Fruit fly (Drosophila melanogaster): Measurements from ENCODE around the gene Indy.

Gene Indy

DNA sequence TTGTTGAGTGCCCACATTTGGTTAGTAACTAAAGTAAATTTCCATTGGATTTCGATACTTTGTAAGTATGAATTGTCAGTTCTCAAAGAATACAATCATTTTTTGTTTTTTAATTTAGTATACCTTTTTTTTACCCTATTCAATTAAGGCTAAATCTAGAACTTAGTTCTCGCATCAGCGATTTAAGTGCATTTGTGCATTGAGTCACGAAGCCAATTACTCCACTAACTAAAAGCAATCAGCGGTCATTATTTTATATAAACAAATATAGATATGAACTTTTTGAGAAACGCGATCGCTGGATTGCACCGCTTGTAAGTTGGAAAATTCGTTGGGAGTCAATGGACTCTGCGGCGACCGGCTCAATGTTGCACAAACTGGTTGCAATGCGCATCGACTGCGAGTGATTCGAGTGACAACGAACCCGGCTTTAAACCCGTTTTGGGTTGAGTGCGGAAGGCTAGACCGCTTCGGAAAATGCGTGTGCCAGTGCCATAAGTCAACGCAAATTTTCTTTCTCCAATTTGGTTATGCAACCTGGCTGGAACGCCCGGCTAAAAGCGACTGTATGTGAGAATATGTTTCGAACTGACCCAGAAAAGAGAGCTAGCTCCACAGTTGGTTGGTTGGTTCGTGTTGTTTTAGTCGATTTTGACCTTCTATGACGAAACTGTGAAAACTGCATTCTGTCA, 22.1 kb downstream of the Indy start:
- TF ChIP-seq noc (tag; optimal IDR thresholded peaks at IDR 0.05): no peak

DNA sequence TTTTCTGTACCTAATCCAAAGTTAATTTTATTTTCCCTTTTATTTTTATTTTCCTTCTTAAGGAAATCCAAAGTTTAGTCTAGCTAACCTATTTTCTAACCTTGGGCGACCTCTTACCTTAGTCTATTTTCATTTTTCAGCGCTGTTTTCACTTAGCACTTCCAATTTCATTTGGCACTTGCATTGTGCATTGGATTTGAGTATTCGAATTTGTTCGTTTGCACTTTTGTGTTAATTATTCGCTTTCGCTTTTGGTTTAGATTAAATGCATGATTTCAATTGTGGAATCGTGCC, 22.9 kb downstream of the Indy start:
- TF ChIP-seq noc (tag; optimal IDR thresholded peaks at IDR 0.05): no peak

DNA sequence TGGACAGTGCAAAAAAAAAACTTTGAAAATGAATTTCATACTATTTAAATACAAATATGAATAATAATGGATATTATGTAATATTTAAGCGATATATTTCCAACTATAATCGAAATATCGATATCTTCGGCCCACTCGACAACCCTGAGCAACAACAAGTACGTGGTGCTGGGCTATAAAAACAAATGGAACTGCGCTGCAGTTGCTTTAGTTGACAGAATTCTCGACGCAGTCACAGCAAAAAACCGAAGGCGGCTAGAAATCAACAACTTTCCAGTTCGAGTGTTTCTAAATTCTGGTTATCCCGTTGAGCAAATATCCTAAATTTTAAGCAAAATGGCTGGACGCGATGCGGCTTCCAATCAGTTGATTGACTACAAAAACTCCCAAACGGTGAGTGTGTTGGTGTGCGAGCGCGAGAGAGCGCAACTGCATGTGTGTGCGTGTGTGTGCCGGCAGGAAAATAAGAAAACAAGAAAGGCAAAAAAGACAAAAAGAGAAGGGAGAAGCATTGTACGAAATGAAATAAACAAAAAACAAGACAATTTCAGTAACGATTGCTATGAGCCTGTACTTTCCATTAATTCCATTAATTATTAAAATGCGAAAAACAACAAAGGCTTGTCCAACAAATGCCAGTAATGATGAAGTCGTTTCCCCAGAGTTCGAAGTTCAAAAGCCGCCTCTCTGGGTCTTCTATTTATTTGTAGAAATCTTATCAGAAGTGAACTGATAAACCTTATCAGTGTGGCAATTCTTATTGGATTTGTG, 23.4 kb downstream of the Indy start, which contains the start of gene Cat:
TSS of gene Cat (plus strand) at position 155 of the 771 bp plus-strand sequence.
- TF ChIP-seq noc (tag; optimal IDR thresholded peaks at IDR 0.05): peak; percentile 75

DNA sequence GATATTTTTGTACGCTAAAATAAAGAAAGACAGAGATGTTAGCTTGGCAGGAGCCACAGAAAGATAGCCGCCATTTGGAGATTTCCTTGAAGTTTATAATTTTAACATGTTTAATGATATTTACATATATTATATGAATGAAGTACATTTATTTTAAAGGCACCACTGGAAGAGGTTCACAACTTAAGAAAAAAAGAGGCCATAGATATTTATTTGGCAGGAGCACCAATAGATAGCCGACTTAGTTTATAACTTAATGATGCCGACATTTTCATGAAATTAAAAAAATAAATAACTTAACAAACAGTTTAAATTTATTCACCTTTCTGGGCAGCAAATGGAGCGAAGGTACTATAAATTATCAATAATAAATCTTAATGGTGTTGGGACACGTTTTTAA, 24.0 kb downstream of the Indy start:
- no peak for TF ChIP-seq noc (tag; optimal IDR thresholded peaks at IDR 0.05)

DNA sequence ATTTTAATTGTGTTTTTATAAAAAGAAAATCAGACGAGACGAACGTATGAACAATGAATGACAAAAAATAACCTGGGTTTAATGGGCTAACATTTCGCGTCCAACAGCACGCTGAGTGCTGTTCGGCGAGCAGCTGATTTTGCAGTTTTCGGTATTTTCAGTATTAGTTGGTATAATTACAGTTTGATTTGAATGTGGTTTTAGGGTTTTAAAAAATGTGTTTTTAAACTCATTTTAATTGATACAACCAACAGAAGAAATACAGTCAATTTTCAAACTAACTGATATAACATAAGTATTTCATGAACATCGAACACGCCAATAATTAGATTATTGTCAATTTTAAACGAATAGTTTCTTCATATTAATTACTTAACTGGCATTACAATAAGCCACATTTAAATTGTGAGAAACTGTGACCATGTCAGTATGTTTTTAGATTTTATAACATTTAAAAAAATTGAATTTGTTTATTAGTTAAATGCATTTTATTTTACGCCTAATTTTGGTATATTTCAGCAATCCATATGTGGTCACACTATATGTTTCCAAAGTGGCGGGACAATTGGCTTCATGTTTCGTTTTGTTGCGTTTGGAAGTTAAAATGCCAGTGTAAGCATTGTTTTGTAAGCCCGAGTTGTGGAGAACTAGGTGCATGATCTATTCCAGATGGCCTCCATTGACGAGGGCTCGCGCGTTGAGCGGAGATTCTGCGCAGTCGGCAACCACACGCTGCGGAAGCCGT, 25.3 kb downstream of the Indy start, which contains the start of the genes CG14073 and HipHop:
TSS of gene CG14073 (minus strand) at position 38 of the 745 bp plus-strand sequence.
TSS of gene HipHop (plus strand) at position 534 of the 745 bp plus-strand sequence.
- TF ChIP-seq noc (tag; optimal IDR thresholded peaks at IDR 0.05): no peak

DNA sequence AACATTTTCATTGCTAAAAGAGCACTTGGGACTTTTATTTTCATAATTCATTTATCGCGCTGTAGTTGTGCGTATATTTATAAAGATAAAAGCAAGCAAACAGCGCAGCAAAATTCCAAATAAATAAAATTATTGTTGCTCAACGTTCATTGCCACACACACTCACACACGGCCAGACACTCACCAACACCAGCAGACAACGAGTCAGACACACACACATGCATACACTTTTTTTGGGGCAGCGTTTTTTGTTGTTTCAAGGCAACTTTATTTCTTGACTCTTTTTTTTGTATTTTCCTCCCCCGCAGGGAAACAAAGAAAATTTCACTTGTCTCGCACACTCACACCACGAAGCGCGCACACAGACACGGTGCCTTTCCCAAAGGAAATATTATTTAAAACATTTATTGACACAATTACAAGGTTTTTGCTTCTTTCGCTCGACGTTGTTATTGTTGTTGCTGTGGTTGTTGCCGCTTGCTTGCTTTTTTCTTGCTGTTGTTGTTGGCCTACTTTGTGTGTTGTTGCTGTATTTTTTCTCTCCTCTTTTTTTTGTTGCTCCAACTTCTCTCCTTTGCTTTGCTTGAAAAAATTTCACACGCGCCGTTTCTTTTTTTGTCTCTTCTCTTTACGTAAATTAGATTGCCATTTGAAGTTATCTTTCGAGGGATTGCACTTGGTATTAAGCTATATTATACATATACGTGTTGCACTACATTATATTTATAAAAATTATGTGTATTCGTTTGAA, 26.0 kb downstream of the Indy start:
- TF ChIP-seq noc (tag; optimal IDR thresholded peaks at IDR 0.05): no peak

DNA sequence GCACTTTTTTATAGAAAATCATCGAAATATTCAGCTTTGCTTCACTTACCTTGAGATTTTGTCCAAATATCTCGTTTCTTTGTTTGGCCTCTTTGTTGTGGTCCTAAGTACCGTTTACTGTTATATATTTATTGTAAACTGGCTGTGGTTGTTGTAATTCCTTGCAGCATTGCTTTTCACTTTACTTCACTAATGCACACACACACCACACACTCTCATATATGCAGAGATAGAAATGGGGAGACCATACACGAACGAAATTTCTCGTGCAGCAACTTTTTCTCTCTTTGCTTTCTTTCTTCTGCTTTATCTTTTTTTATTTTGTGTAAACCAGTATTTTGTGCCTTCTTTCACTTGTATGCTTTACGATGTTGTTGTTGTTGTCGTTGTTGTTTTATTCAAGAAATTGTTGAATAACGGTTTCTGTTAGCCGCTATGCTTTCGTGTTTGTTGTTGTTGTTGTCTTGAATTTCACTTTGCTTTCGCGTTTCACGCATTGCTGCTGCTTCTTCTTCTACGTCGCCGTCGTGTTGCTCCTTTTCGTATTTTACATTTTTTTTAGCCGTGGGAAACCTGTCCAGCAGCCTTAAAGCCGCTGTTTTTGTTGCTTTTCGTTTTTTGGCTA, 26.7 kb downstream of the Indy start:
- no peak for TF ChIP-seq noc (tag; optimal IDR thresholded peaks at IDR 0.05)

DNA sequence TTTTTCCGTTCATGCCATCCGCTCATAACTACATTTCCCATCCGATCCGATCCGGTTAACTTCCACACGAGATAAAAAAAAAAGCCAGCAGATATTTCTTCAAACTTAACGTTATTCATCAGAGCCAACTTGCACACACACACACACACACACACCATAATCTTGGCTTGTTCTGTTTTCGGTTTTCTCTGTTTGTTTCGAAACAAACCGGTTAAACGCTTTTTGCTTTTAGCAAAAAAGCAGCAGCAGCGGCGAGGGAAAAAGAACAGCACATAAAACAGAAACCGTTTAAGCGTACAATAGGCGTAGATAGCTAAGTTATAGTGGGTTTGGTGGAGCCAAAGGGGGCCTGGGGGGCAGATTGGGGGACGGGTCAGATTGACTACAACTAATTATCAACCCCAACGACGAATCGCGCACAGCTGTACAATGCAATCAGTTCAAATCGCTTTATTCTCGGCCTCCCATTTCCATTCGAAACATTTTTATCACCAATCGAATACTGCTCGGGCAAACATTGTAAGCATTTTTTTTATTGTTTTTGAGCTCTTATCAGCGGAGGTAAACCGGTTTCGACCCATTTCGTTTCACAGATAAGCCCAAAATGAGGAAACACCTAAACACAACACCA, 28.7 kb downstream of the Indy start:
- peak; percentile 37 for TF ChIP-seq noc (tag; optimal IDR thresholded peaks at IDR 0.05)

DNA sequence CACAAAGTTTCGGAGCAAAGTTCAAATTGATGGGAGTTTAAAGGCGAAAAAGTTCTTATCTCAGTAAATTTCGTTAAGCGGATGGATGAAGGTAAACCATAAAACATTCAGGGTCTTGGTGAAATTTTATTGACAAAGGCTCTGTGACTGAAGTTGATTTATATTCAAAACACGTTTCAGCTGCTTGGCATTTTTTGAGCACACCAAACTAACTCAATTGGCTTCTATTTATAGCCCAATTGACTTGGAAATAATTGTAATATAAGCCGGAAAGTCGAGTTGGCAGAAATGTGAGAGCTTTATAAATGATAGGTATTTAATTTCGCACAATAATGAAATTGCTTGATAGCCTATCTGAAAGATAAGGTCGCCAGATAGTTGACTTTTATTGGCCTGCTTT, 29.3 kb downstream of the Indy start:
- TF ChIP-seq noc (tag; optimal IDR thresholded peaks at IDR 0.05): no peak

DNA sequence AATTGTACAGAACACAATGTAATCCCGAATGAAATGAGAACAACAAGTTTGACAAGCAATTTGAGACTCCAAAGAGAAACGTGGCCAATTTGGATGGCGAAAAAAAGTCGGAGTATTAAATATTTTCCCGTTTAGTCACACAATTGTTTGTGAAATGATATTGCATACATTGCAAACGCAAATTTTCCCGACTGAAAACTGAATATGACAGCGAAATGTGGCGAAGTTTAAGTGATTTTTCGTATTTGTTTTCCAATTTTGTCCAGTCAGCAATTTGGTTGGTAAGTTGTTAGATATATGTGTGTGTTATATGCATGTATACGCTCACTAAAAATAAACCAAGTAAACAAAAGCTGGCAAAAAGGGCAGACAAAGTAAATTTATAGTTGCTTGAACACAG, 29.9 kb downstream of the Indy start:
- no peak for TF ChIP-seq noc (tag; optimal IDR thresholded peaks at IDR 0.05)

DNA sequence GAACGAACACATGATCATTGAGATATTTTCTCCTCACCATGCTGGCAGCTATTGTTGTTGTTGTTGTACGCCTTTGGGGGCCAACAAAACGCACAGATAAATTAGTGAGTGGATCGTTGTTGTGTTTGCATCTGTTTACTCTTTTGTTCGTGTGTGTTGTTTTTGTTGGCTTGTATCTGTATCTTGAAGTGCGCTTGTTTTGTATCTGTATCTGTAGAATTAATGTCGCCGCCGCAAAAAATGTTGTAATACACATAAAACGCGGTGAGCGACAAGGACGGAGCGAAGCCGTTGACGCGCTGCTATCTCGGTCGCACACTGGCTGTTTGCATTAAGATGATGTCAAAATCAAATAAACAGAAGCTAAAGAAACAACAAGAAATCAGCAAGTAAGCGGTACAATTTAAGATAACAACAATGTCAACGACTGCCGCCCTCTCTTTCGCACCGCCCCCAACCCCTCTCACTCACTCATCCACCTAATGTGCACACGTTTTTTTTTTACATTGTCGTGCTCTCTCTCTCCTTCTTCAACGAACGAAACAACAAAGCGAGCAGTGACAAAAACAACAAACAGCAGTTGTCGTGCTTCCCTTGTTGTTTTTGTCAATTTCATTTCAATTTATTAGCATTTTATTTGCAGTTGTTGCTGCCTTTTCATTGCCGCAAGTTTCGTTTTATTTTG, 32.0 kb downstream of the Indy start:
- TF ChIP-seq noc (tag; optimal IDR thresholded peaks at IDR 0.05): peak; percentile 26

DNA sequence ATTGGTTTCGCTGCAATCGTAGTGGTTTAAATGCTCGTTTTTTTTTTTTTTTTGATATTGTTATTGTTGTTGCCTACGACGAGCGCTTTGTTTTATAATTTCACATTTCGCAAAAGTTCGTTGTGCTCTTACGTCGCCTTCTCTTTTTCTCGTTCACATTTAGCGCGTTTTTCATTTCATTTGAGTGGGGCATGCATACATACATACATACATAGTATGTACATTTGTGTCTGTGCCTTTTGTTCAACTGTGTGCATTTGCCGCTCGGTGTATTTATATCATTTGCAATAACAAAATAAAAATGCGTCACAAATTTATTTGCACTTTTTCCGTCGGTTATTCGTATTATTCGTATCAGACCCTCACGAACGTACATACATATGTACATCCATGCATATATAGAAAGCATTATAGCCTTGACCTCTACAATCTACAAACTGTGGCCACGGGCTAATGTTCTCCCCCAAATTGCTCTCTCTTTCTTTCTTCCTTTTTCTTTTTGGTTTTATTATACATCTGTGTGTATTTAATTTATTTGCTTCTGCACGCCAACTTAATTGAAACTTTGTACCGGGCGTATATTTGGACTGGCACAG, 33.8 kb downstream of the Indy start:
- peak; percentile 0 for TF ChIP-seq noc (tag; optimal IDR thresholded peaks at IDR 0.05)

DNA sequence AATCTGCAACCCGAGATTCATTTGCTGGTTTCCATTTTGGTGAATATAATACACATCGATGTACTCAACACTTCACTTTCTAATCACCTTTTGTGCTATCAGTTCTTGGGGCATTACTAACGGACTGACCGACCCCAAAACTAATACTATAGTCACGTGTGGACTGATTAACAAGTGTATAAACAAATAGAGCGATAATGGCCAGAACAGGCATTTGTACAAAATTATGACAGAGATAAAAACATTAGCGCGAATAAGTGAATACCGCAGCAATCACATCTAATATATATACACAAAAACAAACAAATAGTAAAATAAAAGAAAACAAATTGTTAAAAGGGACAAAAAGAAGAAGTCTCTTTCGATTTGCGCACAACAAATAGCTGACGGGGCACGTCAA, 35.6 kb downstream of the Indy start:
- peak; percentile 38 for TF ChIP-seq noc (tag; optimal IDR thresholded peaks at IDR 0.05)

DNA sequence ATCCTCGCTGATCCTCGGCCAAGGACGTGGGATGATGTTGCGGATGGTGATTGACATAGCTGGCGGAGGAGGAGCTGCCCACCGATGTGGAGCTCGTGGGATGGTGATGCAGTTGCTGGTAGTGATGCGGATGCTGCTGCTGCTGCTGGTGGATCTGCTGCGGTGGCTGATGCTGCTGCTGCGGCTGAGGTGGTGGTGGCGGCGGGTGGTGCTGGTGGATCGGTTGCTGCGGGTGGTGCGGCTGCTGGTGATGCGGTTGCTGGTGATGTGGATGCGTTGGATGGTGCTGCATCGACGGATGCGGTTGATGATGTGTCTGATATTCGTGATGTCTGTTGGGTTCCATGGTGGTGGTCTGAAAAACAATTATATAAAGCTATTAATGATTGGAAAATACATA, 37.0 kb downstream of the Indy start:
- no peak for TF ChIP-seq noc (tag; optimal IDR thresholded peaks at IDR 0.05)

All from whole organism, larva.